Fruit fly (Drosophila melanogaster): ENCODE measurements around the gene CG14662.

Gene CG14662

dm6 chr3R:4952571-4952929, 31.5 kb downstream of the CG14662 start, which contains the start of gene Ubc6 (continued):
- no peak for TF ChIP-seq slbo (GFP tag; IDR thresholded peaks at IDR 0.05)
- peak; percentile 43 for TF ChIP-seq nerfin-1 (tag; optimal IDR thresholded peaks at IDR 0.05)
- peak; percentile 34 for TF ChIP-seq CG10979 (tag; optimal IDR thresholded peaks at IDR 0.05)
- TF ChIP-seq CG1832 (GFP tag; optimal IDR thresholded peaks at IDR 0.05): no peak
- TF ChIP-seq sens-2 (GFP tag; IDR thresholded peaks at IDR 0.05): no peak
- no peak for TF ChIP-seq eve (GFP tag; optimal IDR thresholded peaks at IDR 0.05)
- TF ChIP-seq fru (optimal IDR thresholded peaks at IDR 0.05): no peak
- peak; percentile 32 for TF ChIP-seq CG3838 (GFP tag; optimal IDR thresholded peaks at IDR 0.05)
- TF ChIP-seq CG1529 (GFP tag; optimal IDR thresholded peaks at IDR 0.05): no peak
- peak; percentile 52 for TF ChIP-seq CG9817 (tag; optimal IDR thresholded peaks at IDR 0.05)
- peak; percentile 77 for TF ChIP-seq ind (GFP tag; optimal IDR thresholded peaks at IDR 0.05)
- TF ChIP-seq CG17912 (GFP tag; optimal IDR thresholded peaks at IDR 0.05): peak; percentile 28

DNA sequence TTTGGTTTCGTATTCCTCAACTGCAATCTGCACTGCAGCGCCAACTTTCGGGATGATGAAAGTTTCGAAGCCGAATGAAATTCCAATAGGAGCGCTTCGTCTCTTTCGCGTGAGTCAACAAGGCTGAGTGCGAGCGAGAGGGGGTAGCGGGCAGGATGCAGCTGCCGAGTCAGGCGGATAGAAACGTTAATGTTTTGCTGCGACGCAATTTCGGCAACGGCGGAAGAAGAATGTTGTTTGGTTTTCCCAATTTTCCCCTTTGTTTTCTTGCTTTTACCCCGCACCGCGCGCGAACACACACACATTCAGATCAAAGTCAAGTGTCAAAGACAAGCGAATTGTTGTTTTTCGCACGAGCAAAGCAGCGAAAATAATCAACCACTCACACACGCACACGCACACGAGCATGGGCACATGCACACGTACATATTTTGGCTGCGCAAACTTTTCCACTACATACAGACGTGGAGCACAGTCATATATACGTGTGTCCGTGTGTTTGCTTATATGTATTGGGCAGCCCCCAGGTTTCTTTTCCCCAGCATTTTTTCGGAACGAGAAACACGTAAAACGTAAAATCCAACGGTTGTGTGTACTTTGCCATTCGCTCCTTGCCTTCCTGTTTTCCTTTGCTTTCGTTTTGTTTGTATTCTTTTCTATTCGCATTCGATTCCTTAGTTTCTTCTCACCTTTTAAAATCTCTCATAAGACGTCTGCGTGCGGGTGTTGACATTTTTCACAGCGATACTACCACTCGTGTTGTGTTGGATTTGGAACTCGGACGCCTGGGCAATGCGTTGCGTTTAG, 32.1 kb downstream of the CG14662 start:
- TF ChIP-seq Chrac-16 (GFP tag; optimal IDR thresholded peaks at IDR 0.05): no peak
- TF ChIP-seq dpn (GFP tag; optimal IDR thresholded peaks at IDR 0.05): no peak
- no peak for TF ChIP-seq CG17361 (GFP tag; IDR thresholded peaks at IDR 0.05)
- TF ChIP-seq cwo (GFP tag; optimal IDR thresholded peaks at IDR 0.05): peak; percentile 61
- TF ChIP-seq sug (tag; optimal IDR thresholded peaks at IDR 0.05): peak; percentile 53
- TF ChIP-seq pnt (GFP tag; optimal IDR thresholded peaks at IDR 0.05): no peak
- TF ChIP-seq vvl (GFP tag; IDR thresholded peaks at IDR 0.05): no peak
- no peak for TF ChIP-seq Sox100B (GFP tag; optimal IDR thresholded peaks at IDR 0.05)
- TF ChIP-seq CG13624 (GFP tag; optimal IDR thresholded peaks at IDR 0.05): peak; percentile 84
- TF ChIP-seq nom (GFP tag; optimal IDR thresholded peaks at IDR 0.05): peak; percentile 64
- TF ChIP-seq CG10209 (GFP tag; optimal IDR thresholded peaks at IDR 0.05): no peak
- TF ChIP-seq CG1603 (tag; optimal IDR thresholded peaks at IDR 0.05): no peak
- no peak for TF ChIP-seq CG10366 (GFP tag; IDR thresholded peaks at IDR 0.05)
- TF ChIP-seq Taf1 (GFP tag; IDR thresholded peaks at IDR 0.05): no peak
- peak; percentile 27 for TF ChIP-seq CG10147 (GFP tag; optimal IDR thresholded peaks at IDR 0.05)
- TF ChIP-seq CG2889 (GFP tag; IDR thresholded peaks at IDR 0.05): no peak
- TF ChIP-seq trh (GFP tag; optimal IDR thresholded peaks at IDR 0.05): no peak
- no peak for TF ChIP-seq repo (GFP tag; optimal IDR thresholded peaks at IDR 0.05)
- no peak for TF ChIP-seq phol (tag; optimal IDR thresholded peaks at IDR 0.05)
- TF ChIP-seq Xrp1 (GFP tag; IDR thresholded peaks at IDR 0.05): no peak
- no peak for TF ChIP-seq Dek (tag; optimal IDR thresholded peaks at IDR 0.05)
- no peak for TF ChIP-seq CG9437 (GFP tag; optimal IDR thresholded peaks at IDR 0.05)
- no peak for TF ChIP-seq CG2116 (GFP tag; optimal IDR thresholded peaks at IDR 0.05)
- TF ChIP-seq nerfin-1 (tag; optimal IDR thresholded peaks at IDR 0.05): peak; percentile 70
- no peak for TF ChIP-seq cad (GFP tag; optimal IDR thresholded peaks at IDR 0.05)
- no peak for TF ChIP-seq Jarid2 (GFP tag; optimal IDR thresholded peaks at IDR 0.05)
- no peak for TF ChIP-seq scrt (GFP tag; optimal IDR thresholded peaks at IDR 0.05)
- peak; percentile 56 for TF ChIP-seq Deaf1 (tag; optimal IDR thresholded peaks at IDR 0.05)
- no peak for TF ChIP-seq CG3995 (GFP tag; optimal IDR thresholded peaks at IDR 0.05)
- TF ChIP-seq zfh1 (GFP tag; IDR thresholded peaks at IDR 0.05): no peak
- TF ChIP-seq CG15011 (GFP tag; optimal IDR thresholded peaks at IDR 0.05): no peak
- no peak for TF ChIP-seq fd102C (GFP tag; optimal IDR thresholded peaks at IDR 0.05)
- TF ChIP-seq Fer3 (tag; optimal IDR thresholded peaks at IDR 0.05): no peak
- no peak for TF ChIP-seq HmgZ (tag; optimal IDR thresholded peaks at IDR 0.05)
- TF ChIP-seq CG11456 (GFP tag; IDR thresholded peaks at IDR 0.05): no peak
- TF ChIP-seq CG32772 (GFP tag; IDR thresholded peaks at IDR 0.05): no peak
- TF ChIP-seq crp (GFP tag; optimal IDR thresholded peaks at IDR 0.05): no peak
- TF ChIP-seq Dfd (GFP tag; optimal IDR thresholded peaks at IDR 0.05): no peak
